Worm (Caenorhabditis elegans) whole organism, L1 larva: ENCODE measurements around the gene flwr-1.
A peak's percentile ranks its signal among the peaks of the same experiment; 100 is the strongest.

Source experiments
- F16B12.6 ChIP-seq: fragments of 150-350 bp; optimal IDR thresholded peaks from 2 replicates; lab custom pipeline; 2014; ENCODE audit warnings: missing biosample characterization, missing genetic modification characterization
- alr-1 ChIP-seq: fragments of 200-800 bp; sonication (Bioruptor generic); optimal IDR thresholded peaks from 2 replicates; lab custom pipeline; 2018; ENCODE audit warnings: borderline replicate concordance, mild to moderate bottlenecking, missing genetic modification characterization, missing compliant biosample characterization
- aly-2 ChIP-seq: fragments of 150-350 bp; optimal IDR thresholded peaks from 2 replicates; lab custom pipeline; 2014; ENCODE audit warnings: missing biosample characterization, missing genetic modification characterization
- ama-1 ChIP-seq: fragments of 150-350 bp; optimal IDR thresholded peaks from 2 replicates; lab custom pipeline; 2014
- ceh-63 ChIP-seq: fragments of 200-800 bp; sonication (Bioruptor generic); optimal IDR thresholded peaks from 2 replicates; lab custom pipeline; 2018; ENCODE audit warnings: mild to moderate bottlenecking, missing genetic modification characterization, missing compliant biosample characterization
- ceh-88 ChIP-seq: fragments of 200-800 bp; sonication (Bioruptor generic); IDR thresholded peaks from 2 replicates; pipeline ENCODE4 v1.3.6; 2022; ENCODE audit warnings: missing genetic modification characterization, missing compliant biosample characterization
- ces-1 ChIP-seq: fragments of 150-350 bp; optimal IDR thresholded peaks from 2 replicates; lab custom pipeline; 2014; ENCODE audit warnings: missing biosample characterization, missing genetic modification reagents, missing genetic modification characterization
- dpl-1 ChIP-seq, 3 experiments: fragments of 150-350 bp in 2 of 3; sonication (generic microtip) in 1 of 3; optimal IDR thresholded peaks; 2 replicates each; lab custom pipeline; 2014 to 2017; ENCODE audit warnings: missing biosample characterization in 3 of 3, missing genetic modification characterization in 3 of 3, missing genetic modification reagents in 3 of 3
- efl-1 ChIP-seq, 4 experiments: fragments of 150-350 bp; optimal IDR thresholded peaks in 3 of 4; peaks in 1 of 4; 1 replicate in 1 of 4; 2 replicates in 3 of 4; lab custom pipeline; 2014; ENCODE audit warnings: missing biosample characterization in 2 of 4, missing genetic modification characterization in 2 of 4, missing genetic modification reagents in 2 of 4
- efl-3 ChIP-seq: fragments of 200-800 bp; sonication (Bioruptor generic); optimal IDR thresholded peaks from 2 replicates; lab custom pipeline; 2018; ENCODE audit warnings: mild to moderate bottlenecking, missing genetic modification characterization, missing compliant biosample characterization
- elt-3 ChIP-seq, 6 experiments: fragments of 150-350 bp in 1 of 6; sonication (generic microtip); optimal IDR thresholded peaks; 2 replicates each; lab custom pipeline; 2017 to 2018; ENCODE audit warnings: missing biosample characterization in 6 of 6, missing genetic modification characterization in 6 of 6, inconsistent platforms in 1 of 6
- ets-5 ChIP-seq: fragments of 200-800 bp; sonication (Bioruptor generic); IDR thresholded peaks from 2 replicates; pipeline ENCODE4 v1.3.6; 2022; ENCODE audit warnings: missing genetic modification characterization, missing compliant biosample characterization
- grh-1 ChIP-seq: fragments of 200-800 bp; sonication (Bioruptor generic); IDR thresholded peaks from 2 replicates; pipeline ENCODE4 v1.3.6; 2022; ENCODE audit warnings: missing genetic modification reagents, missing genetic modification characterization, missing compliant biosample characterization
- hlh-17 ChIP-seq: fragments of 200-800 bp; sonication (Bioruptor generic); optimal IDR thresholded peaks from 2 replicates; lab custom pipeline; 2018; ENCODE audit warnings: missing genetic modification characterization, mild to moderate bottlenecking, missing compliant biosample characterization, moderate library complexity, borderline replicate concordance
- hlh-4 ChIP-seq: sonication (generic microtip); optimal IDR thresholded peaks from 2 replicates; lab custom pipeline; 2016; ENCODE audit warnings: mild to moderate bottlenecking, missing genetic modification characterization, missing compliant biosample characterization
- jun-1 ChIP-seq: fragments of 150-350 bp; optimal IDR thresholded peaks from 2 replicates; lab custom pipeline; 2014; ENCODE audit warnings: missing biosample characterization, missing genetic modification reagents, missing genetic modification characterization
- lir-3 ChIP-seq: sonication (generic microtip); optimal IDR thresholded peaks from 2 replicates; lab custom pipeline; 2016; ENCODE audit warnings: mild to moderate bottlenecking, missing genetic modification characterization, moderate library complexity, missing compliant biosample characterization; ENCODE audit not compliant: poor library complexity
- mab-9 ChIP-seq: fragments of 200-800 bp; sonication (Bioruptor generic); IDR thresholded peaks from 2 replicates; pipeline ENCODE4 v1.3.6; 2022; ENCODE audit warnings: missing genetic modification reagents, missing genetic modification characterization, missing compliant biosample characterization
- mdl-1 ChIP-seq, 2 experiments: fragments of 150-350 bp; optimal IDR thresholded peaks; 2 replicates each; lab custom pipeline; 2014 to 2017; ENCODE audit warnings: missing biosample characterization in 2 of 2, missing genetic modification characterization in 2 of 2, inconsistent platforms in 1 of 2
- mep-1 ChIP-seq: fragments of 150-350 bp; optimal IDR thresholded peaks from 2 replicates; lab custom pipeline; 2014; ENCODE audit warnings: missing biosample characterization, missing genetic modification characterization
- nhr-19 ChIP-seq: fragments of 200-800 bp; sonication (Bioruptor generic); conservative IDR thresholded peaks from 2 replicates; pipeline ENCODE4 v1.3.6; 2022; ENCODE audit warnings: missing genetic modification characterization, missing compliant biosample characterization
- nhr-20 ChIP-seq: sonication (generic microtip); optimal IDR thresholded peaks from 2 replicates; lab custom pipeline; 2016; ENCODE audit warnings: mild to moderate bottlenecking, missing genetic modification characterization, missing compliant biosample characterization
- nhr-76 ChIP-seq: sonication (generic microtip); optimal IDR thresholded peaks from 2 replicates; lab custom pipeline; 2017; ENCODE audit warnings: missing biosample characterization, missing genetic modification characterization
- nhr-84 ChIP-seq: sonication (generic microtip); optimal IDR thresholded peaks from 2 replicates; lab custom pipeline; 2017; ENCODE audit warnings: missing biosample characterization, missing genetic modification characterization
- pqm-1 ChIP-seq: sonication (generic microtip); optimal IDR thresholded peaks from 3 replicates; lab custom pipeline; 2017; ENCODE audit warnings: missing biosample characterization, missing genetic modification characterization
- sox-4 ChIP-seq: sonication (generic microtip); optimal IDR thresholded peaks from 2 replicates; lab custom pipeline; 2016; ENCODE audit warnings: missing genetic modification characterization, missing compliant biosample characterization
- sptf-1 ChIP-seq: fragments of 150-350 bp; optimal IDR thresholded peaks from 2 replicates; lab custom pipeline; 2014; ENCODE audit warnings: missing biosample characterization, missing genetic modification characterization
- swsn-7 ChIP-seq: sonication (generic microtip); optimal IDR thresholded peaks from 2 replicates; lab custom pipeline; 2016; ENCODE audit warnings: missing genetic modification characterization, missing compliant biosample characterization
- tbx-2 ChIP-seq: sonication (generic microtip); optimal IDR thresholded peaks from 2 replicates; lab custom pipeline; 2016; ENCODE audit warnings: missing genetic modification characterization, missing compliant biosample characterization
- unc-86 ChIP-seq: sonication (generic microtip); optimal IDR thresholded peaks from 2 replicates; lab custom pipeline; 2016; ENCODE audit warnings: missing genetic modification characterization, missing compliant biosample characterization
- zag-1 ChIP-seq: fragments of 150-350 bp; optimal IDR thresholded peaks from 2 replicates; lab custom pipeline; 2014; ENCODE audit warnings: missing biosample characterization, missing genetic modification characterization
- ztf-11 ChIP-seq, 2 experiments: sonication (generic microtip); optimal IDR thresholded peaks; 2 replicates each; lab custom pipeline; 2016 to 2017; ENCODE audit warnings: missing genetic modification characterization in 2 of 2, missing biosample characterization in 1 of 2, missing compliant biosample characterization in 1 of 2

Gene flwr-1

DNA sequence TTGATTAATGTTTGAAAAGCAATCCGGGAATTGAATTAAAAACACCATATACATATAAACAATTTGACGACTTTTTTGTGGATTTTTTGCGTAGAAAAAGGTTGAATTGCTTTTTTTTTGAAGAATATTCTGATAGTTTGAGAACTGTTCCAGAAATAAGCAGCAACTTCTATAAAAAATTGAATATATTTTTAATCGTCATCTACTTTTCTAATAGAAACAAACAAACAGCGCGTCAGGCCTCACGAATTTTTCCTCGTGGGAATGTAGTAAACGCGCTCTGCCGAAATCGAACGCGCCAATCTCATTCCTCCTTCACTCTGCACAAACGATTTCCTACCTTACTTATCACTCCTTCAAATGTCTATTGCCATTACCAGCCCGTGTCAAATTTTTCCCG, 5.8 kb downstream of the flwr-1 start, which contains the start of gene rgs-11:
rgs-11 (plus strand) TSS at position 301 of the 400 bp plus-strand sequence.
- no peak for TF ChIP-seq nhr-19 (GFP tag; lab: Robert Waterston, UW)
- no peak for TF ChIP-seq zag-1 (tag; lab: Kevin White, UChicago)
- no peak for TF ChIP-seq ces-1 (GFP tag; lab: Kevin White, UChicago)
- TF ChIP-seq nhr-20 = no peak
- TF ChIP-seq efl-1 (optimal IDR thresholded peaks at IDR 0.05; lab: Kevin White, UChicago) = no peak
- TF ChIP-seq efl-1 (GFP tag; optimal IDR thresholded peaks at IDR 0.05 in 1 of 2; lab: Kevin White, UChicago) = no peak
- no peak for TF ChIP-seq swsn-7 (tag; lab: Kevin White, UChicago)
- no peak for TF ChIP-seq ets-5 (GFP tag; lab: Robert Waterston, UW)
- no peak for TF ChIP-seq efl-3
- TF ChIP-seq alr-1 = no peak
- no peak for TF ChIP-seq tbx-2 (tag; lab: Kevin White, UChicago)
- TF ChIP-seq grh-1 (GFP tag; lab: Robert Waterston, UW) = no peak
- TF ChIP-seq jun-1 (tag; lab: Kevin White, UChicago) = no peak
- TF ChIP-seq ama-1 (lab: Kevin White, UChicago) = no peak
- TF ChIP-seq sox-4 (tag; lab: Kevin White, UChicago) = no peak
- TF ChIP-seq elt-3 (tag; optimal IDR thresholded peaks at IDR 0.05; lab: Kevin White, UChicago) = no peak

DNA sequence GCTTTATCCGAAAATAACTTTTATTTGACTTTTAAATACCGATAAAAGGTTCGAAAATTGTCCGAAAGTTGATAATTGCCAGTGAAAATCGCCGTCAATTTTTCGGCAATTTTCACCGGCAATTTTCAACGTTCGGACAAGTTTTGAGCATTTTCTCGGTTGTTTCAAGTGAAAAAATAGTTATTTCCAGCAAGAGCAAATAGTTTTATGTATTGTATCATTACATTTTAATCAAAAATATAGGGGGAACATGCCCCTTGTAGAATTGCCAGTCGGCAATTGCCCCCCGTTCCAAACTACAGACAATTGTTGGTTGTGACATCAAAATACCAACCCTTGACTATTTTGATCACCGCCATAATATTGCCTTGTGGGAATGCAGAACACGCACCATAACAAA, 7.6 kb downstream of the flwr-1 start, which contains the start of gene rgs-10:
rgs-10 (plus strand) TSS at position 301 of the 400 bp plus-strand sequence.
- TF ChIP-seq mab-9 (GFP tag; lab: Robert Waterston, UW) (no peak), efl-1 (optimal IDR thresholded peaks at IDR 0.05; lab: Kevin White, UChicago) (no peak), efl-1 (GFP tag; optimal IDR thresholded peaks at IDR 0.05 in 1 of 2; lab: Kevin White, UChicago) (peak in 1 of 2 experiments; percentile 39)

DNA sequence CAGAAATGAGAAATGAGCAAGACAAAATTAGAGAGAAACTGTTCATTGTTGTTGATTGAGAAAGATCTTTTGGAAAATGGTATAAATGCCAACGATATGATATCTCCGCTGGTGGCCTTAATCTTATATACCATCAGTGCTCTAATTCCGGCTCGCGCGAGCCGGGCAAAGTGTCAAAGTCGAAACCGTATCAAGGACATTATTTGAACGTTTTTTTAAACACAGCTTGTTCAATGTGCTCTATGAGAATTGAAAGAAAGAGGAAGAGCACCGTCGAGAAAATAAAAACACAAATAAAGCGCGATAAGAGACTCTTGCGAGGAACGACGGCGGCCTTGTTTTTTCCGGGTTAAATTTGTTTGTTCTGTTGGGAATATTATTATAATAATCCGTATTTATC, 8.6 kb downstream of the flwr-1 start, which contains the start of gene idpp-3:
idpp-3 (minus strand) TSS at position 101 of the 400 bp plus-strand sequence.
- no peak for TF ChIP-seq hlh-4 (tag; lab: Kevin White, UChicago)
- TF ChIP-seq efl-1 (optimal IDR thresholded peaks at IDR 0.05; lab: Kevin White, UChicago) = no peak
- peak in 1 of 2 experiments; percentile 84 for TF ChIP-seq efl-1 (GFP tag; optimal IDR thresholded peaks at IDR 0.05 in 1 of 2; lab: Kevin White, UChicago)
- no peak for TF ChIP-seq hlh-17 (GFP tag; lab: Kevin White, UChicago)
- no peak for TF ChIP-seq nhr-84 (tag; lab: Kevin White, UChicago)
- TF ChIP-seq ztf-11 (tag; optimal IDR thresholded peaks at IDR 0.05; lab: Kevin White, UChicago) = no peak
- no peak for TF ChIP-seq pqm-1 (tag; lab: Kevin White, UChicago)
- no peak for TF ChIP-seq zag-1 (tag; lab: Kevin White, UChicago)

DNA sequence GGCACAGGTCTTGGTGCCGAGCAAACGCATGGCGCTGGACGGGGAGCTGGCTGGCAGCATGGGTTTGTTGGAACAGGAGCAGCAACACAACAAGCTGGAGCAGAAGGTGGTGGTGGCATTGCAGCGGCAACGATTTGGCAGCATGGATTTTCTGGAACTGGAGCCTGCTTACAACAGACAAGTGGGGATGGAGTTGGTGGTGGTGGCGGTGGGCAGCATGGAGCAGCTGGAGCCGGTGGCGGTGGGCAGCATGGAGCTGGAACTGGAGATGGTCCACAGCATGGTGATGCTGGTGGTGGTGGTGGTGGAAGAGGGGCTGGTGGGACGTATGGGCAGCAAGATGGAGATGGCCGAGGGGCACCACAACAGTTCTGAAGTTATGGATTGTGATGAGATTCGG, 9.2 kb downstream of the flwr-1 start:
- TF ChIP-seq swsn-7 (tag; lab: Kevin White, UChicago) (no peak), aly-2 (tag; lab: Kevin White, UChicago) (no peak), mab-9 (GFP tag; lab: Robert Waterston, UW) (no peak), lir-3 (tag; lab: Kevin White, UChicago) (no peak), F16B12.6 (tag; lab: Kevin White, UChicago) (no peak), grh-1 (GFP tag; lab: Robert Waterston, UW) (no peak), hlh-4 (tag; lab: Kevin White, UChicago) (no peak), unc-86 (tag; lab: Kevin White, UChicago) (no peak), sptf-1 (no peak), ceh-63 (GFP tag; lab: Kevin White, UChicago) (no peak), nhr-76 (tag; lab: Kevin White, UChicago) (no peak), mdl-1 (tag; optimal IDR thresholded peaks at IDR 0.05; lab: Kevin White, UChicago) (no peak)

DNA sequence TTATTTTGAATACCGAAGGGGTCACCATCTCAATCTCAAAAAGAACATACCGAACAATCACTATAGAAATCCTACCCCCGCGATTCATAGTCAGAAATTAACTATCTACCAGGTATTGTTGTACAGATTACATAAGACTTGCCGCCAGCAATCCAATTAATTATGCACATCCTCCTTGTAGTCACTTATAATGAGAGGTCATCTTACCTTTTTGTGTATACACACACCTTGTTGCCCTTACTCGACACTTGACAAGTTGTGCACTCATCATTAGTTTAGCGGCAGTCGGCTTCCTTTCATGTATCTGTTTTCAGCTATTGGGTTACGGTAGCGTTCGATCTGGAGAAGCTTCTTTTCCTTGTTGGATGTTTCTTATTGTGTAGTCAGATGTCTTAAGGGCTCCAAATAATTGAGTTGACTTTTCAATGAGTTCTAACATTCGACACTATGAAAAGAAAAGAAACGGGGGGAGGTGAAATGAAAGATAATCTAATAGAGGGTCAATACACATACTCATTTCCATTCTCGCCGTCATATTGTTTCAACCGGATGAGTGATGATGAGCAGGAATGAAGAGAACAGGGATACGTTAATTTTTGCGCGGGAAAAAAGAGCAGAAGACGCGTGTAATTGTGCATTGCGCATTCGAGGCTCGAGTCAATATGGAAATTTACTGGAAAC, 10.5 kb downstream of the flwr-1 start:
- TF ChIP-seq dpl-1 (GFP tag; optimal IDR thresholded peaks at IDR 0.05; lab: Kevin White, UChicago) (no peak), ama-1 (lab: Kevin White, UChicago) (no peak), mep-1 (tag; lab: Kevin White, UChicago) (no peak), ceh-63 (GFP tag; lab: Kevin White, UChicago) (no peak), ceh-88 (no peak), alr-1 (no peak)
